Fruit fly (Drosophila melanogaster): Measurements from ENCODE around the gene Trmt112.

Gene Trmt112

DNA sequence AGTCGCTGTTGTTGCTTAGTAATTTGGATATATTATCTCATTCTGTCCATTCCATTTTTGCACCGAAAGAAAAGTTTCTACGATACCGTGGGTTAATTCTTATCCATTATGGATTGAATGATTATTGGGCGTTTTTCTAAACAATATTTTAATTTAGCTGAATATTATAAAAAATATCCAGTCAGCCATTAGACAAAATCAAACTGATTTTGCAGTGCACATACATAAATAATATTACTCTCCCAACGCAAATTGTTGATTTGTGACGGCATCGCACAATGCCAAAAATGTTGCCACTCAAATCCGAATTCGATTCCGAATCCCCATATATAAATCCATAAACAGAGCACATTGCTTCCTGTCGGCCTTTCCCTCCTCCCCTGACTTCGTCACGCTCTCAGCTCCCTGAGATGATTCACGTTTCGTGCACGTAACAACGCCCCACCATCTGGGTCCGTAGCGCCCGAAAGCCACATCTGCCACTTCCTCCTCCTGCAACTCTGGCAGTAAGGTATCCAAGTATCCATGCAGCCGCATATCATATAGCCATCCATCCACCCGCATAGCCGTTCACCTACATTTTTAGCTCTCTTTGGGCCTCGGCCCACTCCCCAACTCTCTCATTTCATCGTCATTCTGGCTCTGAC lies 39.6 kb downstream of the Trmt112 start (continued):
- TF ChIP-seq Xbp1 (GFP tag; optimal IDR thresholded peaks at IDR 0.05) (peak; percentile 66), ttk (GFP tag; IDR thresholded peaks at IDR 0.05) (peak; percentile 49; the same call in 1 of the 2 replicates), NK7.1 (GFP tag; optimal IDR thresholded peaks at IDR 0.05) (peak; percentile 29), dysf (GFP tag; IDR thresholded peaks at IDR 0.05) (peak; percentile 85), CG7745 (tag; optimal IDR thresholded peaks at IDR 0.05) (no peak), CG12391 (tag; optimal IDR thresholded peaks at IDR 0.05) (peak; percentile 68), Neu2 (GFP tag; optimal IDR thresholded peaks at IDR 0.05; ENCODE audit: borderline replicate concordance) (no peak), hb (GFP tag; IDR thresholded peaks at IDR 0.05; ENCODE audit: partially characterized antibody) (no peak), jumu (GFP tag; optimal IDR thresholded peaks at IDR 0.05) (no peak), CG6272 (GFP tag; IDR thresholded peaks at IDR 0.05) (peak; percentile 49; the same call in 1 of the 2 replicates), CG1602 (GFP tag; optimal IDR thresholded peaks at IDR 0.05) (peak; percentile 40), CG2116 (GFP tag; optimal IDR thresholded peaks at IDR 0.05) (peak; percentile 36), Poxn (GFP tag; IDR thresholded peaks at IDR 0.05) (0 out of 2 replicates have a peak, but pooled peaks have one; percentile 45), CG14441 (GFP tag; IDR thresholded peaks at IDR 0.05) (peak; percentile 77), CG5953 (GFP tag; IDR thresholded peaks at IDR 0.05) (no peak), nerfin-2 (GFP tag; IDR thresholded peaks at IDR 0.05; ENCODE audit: partially characterized antibody) (no peak), Lpt (GFP tag; optimal IDR thresholded peaks at IDR 0.05) (no peak), CG11093 (GFP tag; IDR thresholded peaks at IDR 0.05) (no peak), Side (GFP tag; optimal IDR thresholded peaks at IDR 0.05) (no peak), ATbp (GFP tag; optimal IDR thresholded peaks at IDR 0.05) (no peak), pzg (GFP tag; optimal IDR thresholded peaks at IDR 0.05) (no peak), CG3838 (GFP tag; optimal IDR thresholded peaks at IDR 0.05) (no peak), odd (GFP tag; optimal IDR thresholded peaks at IDR 0.05) (peak; percentile 3), gt (GFP tag; IDR thresholded peaks at IDR 0.05) (no peak), CG7786 (GFP tag; optimal IDR thresholded peaks at IDR 0.05) (peak; percentile 55), jing (GFP tag; optimal IDR thresholded peaks at IDR 0.05) (no peak), unpg (GFP tag; optimal IDR thresholded peaks at IDR 0.05) (no peak), pros (GFP tag; optimal IDR thresholded peaks at IDR 0.05) (no peak), toy (GFP tag; IDR thresholded peaks at IDR 0.05) (peak; percentile 74), ap (GFP tag; IDR thresholded peaks at IDR 0.05) (0 out of 2 replicates have a peak, but pooled peaks have one; percentile 35), gcm (GFP tag; optimal IDR thresholded peaks at IDR 0.05) (no peak), Dip2 (GFP tag; IDR thresholded peaks at IDR 0.05) (no peak), Usf (GFP tag; optimal IDR thresholded peaks at IDR 0.05) (no peak), CG11560 (tag; IDR thresholded peaks at IDR 0.05) (peak; percentile 68; the same call in 2 of the 3 replicates), sqz (GFP tag; optimal IDR thresholded peaks at IDR 0.05) (no peak), NFAT (GFP tag; IDR thresholded peaks at IDR 0.05) (peak; percentile 81), CG5245 (GFP tag; optimal IDR thresholded peaks at IDR 0.05) (no peak), pan (optimal IDR thresholded peaks at IDR 0.05) (no peak), pan (GFP tag; optimal IDR thresholded peaks at IDR 0.05 in 1 of 2, IDR thresholded peaks at IDR 0.05 in 1 of 2) (peak in 1 of 2 experiments; percentile 69)

DNA sequence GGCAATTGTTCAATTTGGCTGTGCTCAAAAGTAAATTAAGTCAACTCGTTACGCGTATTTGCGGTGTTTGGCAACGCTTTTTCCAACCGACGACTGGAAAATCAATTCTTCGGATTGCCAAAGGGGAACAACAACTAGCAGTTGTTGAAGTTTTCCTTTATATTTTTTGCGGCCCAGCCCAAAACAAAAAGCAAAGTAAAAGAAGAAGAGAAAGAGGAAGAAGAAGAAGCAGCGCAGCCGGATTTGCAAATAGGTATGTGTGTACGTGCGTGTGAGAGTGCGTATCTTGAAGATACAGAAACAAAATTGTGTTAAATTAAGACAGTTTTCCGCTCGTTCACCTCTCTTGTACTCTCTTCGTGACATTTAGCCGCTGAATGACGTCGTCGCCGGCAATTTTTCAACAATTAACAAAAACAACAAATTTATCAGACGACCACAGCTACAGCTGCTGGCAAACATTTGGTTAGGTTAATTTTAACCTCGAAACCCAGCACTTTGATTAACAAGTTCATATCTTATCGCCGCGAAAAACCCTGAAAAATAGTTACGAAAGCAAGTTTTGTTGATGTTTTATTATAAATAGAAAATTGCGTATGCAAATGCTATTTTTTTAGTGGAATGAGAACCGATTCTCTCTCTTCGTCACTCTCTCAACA lies 40.2 kb downstream of the Trmt112 start:
- TF ChIP-seq CG17385 (GFP tag; optimal IDR thresholded peaks at IDR 0.05) (peak; percentile 98), bigmax (GFP tag; optimal IDR thresholded peaks at IDR 0.05) (peak; percentile 82), ftz-f1 (GFP tag; optimal IDR thresholded peaks at IDR 0.05) (peak; percentile 24), Trl (optimal IDR thresholded peaks at IDR 0.05) (peak in 1 of 2 experiments; percentile 52), Trl (GFP tag; optimal IDR thresholded peaks at IDR 0.05) (no peak), chm (GFP tag; IDR thresholded peaks at IDR 0.05) (peak; percentile 52; the same call in 1 of the 2 replicates), CG34376 (GFP tag; optimal IDR thresholded peaks at IDR 0.05) (peak; percentile 21), chinmo (GFP tag; IDR thresholded peaks at IDR 0.05; ENCODE audit: partially characterized antibody) (0 out of 4 replicates have a peak, but pooled peaks have one; percentile 48), CG34224 (GFP tag; IDR thresholded peaks at IDR 0.05; ENCODE audit: partially characterized antibody) (0 out of 3 replicates have a peak, but pooled peaks have one; percentile 46), CG33557 (GFP tag; optimal IDR thresholded peaks at IDR 0.05) (no peak), Optix (GFP tag; IDR thresholded peaks at IDR 0.05) (no peak), mirr (GFP tag; optimal IDR thresholded peaks at IDR 0.05) (peak; percentile 21)
